Worm (Caenorhabditis elegans): ENCODE measurements around the gene ZK105.1.
A peak's percentile ranks its signal among the peaks of the same experiment; 100 is the strongest.

ZK105.1 gene

DNA sequence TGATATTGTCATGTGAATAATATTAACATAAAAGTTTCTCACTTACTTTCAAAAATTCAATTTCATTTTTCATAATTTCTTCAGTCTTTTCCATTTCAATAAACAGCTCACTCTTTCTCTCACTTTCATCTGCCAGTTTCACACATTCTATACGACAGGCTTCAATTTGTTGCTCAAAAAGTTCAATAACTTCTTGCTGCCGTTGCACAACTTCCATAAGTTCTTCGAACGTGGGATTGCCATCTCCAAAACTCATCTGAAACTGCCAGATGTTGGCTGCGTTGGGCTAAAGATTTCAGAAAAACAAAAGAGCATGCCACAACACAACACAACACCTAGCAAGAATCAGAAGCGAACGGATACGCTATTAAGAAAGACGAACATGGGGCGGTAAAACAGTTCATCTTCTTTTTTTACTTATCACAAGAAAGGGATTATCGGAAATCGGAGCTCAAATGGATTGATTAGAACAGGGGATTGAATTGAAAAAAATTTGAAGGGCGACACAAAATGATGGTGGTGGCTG lies 19.5 kb downstream of the ZK105.1 start (continued):
- TF ChIP-seq hrde-1 (tag; optimal IDR thresholded peaks at IDR 0.05; ENCODE audit: borderline replicate concordance) = peak; percentile 38
- peak; percentile 67; the same call in 1 of the 2 replicates for TF ChIP-seq hsf-1 (GFP tag; IDR thresholded peaks at IDR 0.05)
- no peak for TF ChIP-seq xnd-1 (tag; optimal IDR thresholded peaks at IDR 0.05)
- no peak for TF ChIP-seq nhr-27 (tag; optimal IDR thresholded peaks at IDR 0.05)
- TF ChIP-seq efl-1 (GFP tag; optimal IDR thresholded peaks at IDR 0.05) = no peak
- TF ChIP-seq lin-54 (GFP tag; optimal IDR thresholded peaks at IDR 0.05) = peak; percentile 26
- TF ChIP-seq ama-1 (optimal IDR thresholded peaks at IDR 0.05) = no peak
- peak in 1 of 2 experiments; percentile 43 for TF ChIP-seq ama-1 (GFP tag; optimal IDR thresholded peaks at IDR 0.05)
- peak; percentile 60; the same call in 1 of the 2 replicates for TF ChIP-seq ekl-4 (GFP tag; IDR thresholded peaks at IDR 0.05)

- TF ChIP-seq hmg-1.2 (GFP tag; IDR thresholded peaks at IDR 0.05) (peak; percentile 14; the same call in 1 of the 2 replicates), mcd-1 (GFP tag; IDR thresholded peaks at IDR 0.05) (0 out of 2 replicates have a peak, but pooled peaks have one; percentile 32), B0035.1 (tag; optimal IDR thresholded peaks at IDR 0.05) (no peak), lsl-1 (GFP tag; optimal IDR thresholded peaks at IDR 0.05) (no peak), D2030.7 (GFP tag; IDR thresholded peaks at IDR 0.05) (no peak), dpl-1 (GFP tag; optimal IDR thresholded peaks at IDR 0.05) (peak; percentile 62), lin-54 (GFP tag; optimal IDR thresholded peaks at IDR 0.05) (peak; percentile 91), madf-3 (GFP tag; IDR thresholded peaks at IDR 0.05) (peak; percentile 98), lin-35 (GFP tag; optimal IDR thresholded peaks at IDR 0.05) (peak in 1 of 3 experiments; percentile 86), efl-1 (GFP tag; optimal IDR thresholded peaks at IDR 0.05) (peak; percentile 82), attf-5 (GFP tag; optimal IDR thresholded peaks at IDR 0.05) (peak; percentile 16), let-607 (tag; optimal IDR thresholded peaks at IDR 0.05) (peak; percentile 79 to 82), cebp-1 (GFP tag; IDR thresholded peaks at IDR 0.05) (peak; percentile 69), cebp-1 (tag; optimal IDR thresholded peaks at IDR 0.05) (peak; percentile 94), F23B12.7 (tag; optimal IDR thresholded peaks at IDR 0.05; ENCODE audit: insufficient read depth) (peak; percentile 25), F33H1.4 (GFP tag; IDR thresholded peaks at IDR 0.05) (peak; percentile 14; the same call in 1 of the 2 replicates), ceh-27 (GFP tag; optimal IDR thresholded peaks at IDR 0.05) (peak; percentile 24)
These were observed 21.1 kb downstream of the ZK105.1 start, which contains the start of gene clic-1 for ce11 chrV:7734909-7735308. clic-1 (minus strand) TSS chrV:7734911.

DNA sequence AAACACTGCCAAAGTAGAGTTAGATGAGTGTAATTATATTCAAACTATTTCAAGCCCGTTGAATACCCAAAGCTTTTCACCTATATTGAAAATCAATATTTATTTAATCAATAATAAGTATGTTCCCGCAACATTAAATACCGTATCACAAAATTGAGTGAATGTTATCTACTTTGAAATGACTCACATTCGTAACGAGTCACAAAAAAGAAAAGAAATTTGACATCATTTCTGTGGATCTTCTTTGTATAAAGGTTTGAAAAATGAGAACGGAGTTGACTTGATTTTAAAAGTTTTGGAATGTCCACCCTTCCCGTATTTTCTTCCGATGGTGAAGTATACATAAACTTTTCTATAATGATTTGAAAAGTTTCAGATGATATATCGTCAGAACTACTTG lies 21.5 kb downstream of the ZK105.1 start, which contains the start of gene srr-10:
TSS of gene srr-10 (plus strand) at position 301 of the 400 bp plus-strand sequence.
- TF ChIP-seq zim-3 (tag; optimal IDR thresholded peaks at IDR 0.05) = no peak
- no peak for TF ChIP-seq ets-4 (GFP tag; optimal IDR thresholded peaks at IDR 0.05)
- TF ChIP-seq ceh-27 (GFP tag; optimal IDR thresholded peaks at IDR 0.05) = no peak
- TF ChIP-seq aptf-2 (GFP tag; conservative IDR thresholded peaks at IDR 0.05) = no peak
- no peak for TF ChIP-seq xnd-1 (tag; optimal IDR thresholded peaks at IDR 0.05)
- TF ChIP-seq lin-26 (GFP tag; IDR thresholded peaks at IDR 0.05) = no peak
- TF ChIP-seq sea-2 (GFP tag; IDR thresholded peaks at IDR 0.05) = no peak

DNA sequence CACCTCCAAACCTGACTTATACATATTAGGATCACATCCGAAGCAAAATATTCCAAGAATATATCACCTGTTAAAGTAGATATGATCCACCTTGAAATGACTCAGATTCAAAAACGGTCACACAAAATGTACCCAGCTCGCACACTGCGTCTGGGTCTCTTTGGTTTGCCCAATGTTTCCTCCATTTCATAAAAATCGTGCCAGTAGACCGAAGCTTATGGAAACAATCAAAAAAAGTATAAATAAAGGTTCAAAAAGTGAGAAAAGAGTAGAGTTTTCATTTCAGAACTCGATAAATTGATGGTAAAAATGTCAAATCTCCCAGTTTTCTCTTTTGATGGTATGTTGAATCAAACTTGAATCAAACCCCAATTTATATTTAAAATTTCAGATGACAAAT lies 23.9 kb downstream of the ZK105.1 start, which contains the start of gene srr-9:
TSS of gene srr-9 (plus strand) at position 301 of the 400 bp plus-strand sequence.
- TF ChIP-seq hmg-1.2 (GFP tag; IDR thresholded peaks at IDR 0.05) (0 out of 2 replicates have a peak, but pooled peaks have one; percentile 10), pbrm-1 (GFP tag; IDR thresholded peaks at IDR 0.05) (no peak)

ce11 chrV:7739949-7740348 lies 26.2 kb downstream of the ZK105.1 start:
- TF ChIP-seq ceh-27 (GFP tag; optimal IDR thresholded peaks at IDR 0.05) = no peak
- no peak for TF ChIP-seq unc-130 (GFP tag; optimal IDR thresholded peaks at IDR 0.05)
- no peak for TF ChIP-seq xnd-1 (tag; optimal IDR thresholded peaks at IDR 0.05)
- TF ChIP-seq pbrm-1 (GFP tag; IDR thresholded peaks at IDR 0.05) = no peak
- TF ChIP-seq dox-1 (GFP tag; IDR thresholded peaks at IDR 0.05) = no peak
- no peak for TF ChIP-seq lir-1 (GFP tag; conservative IDR thresholded peaks at IDR 0.05)
- TF ChIP-seq lsl-1 (GFP tag; optimal IDR thresholded peaks at IDR 0.05) = no peak
- no peak for TF ChIP-seq sptf-2 (GFP tag; optimal IDR thresholded peaks at IDR 0.05)
- no peak for TF ChIP-seq mxl-1 (tag; optimal IDR thresholded peaks at IDR 0.05)
- no peak for TF ChIP-seq repo-1 (tag; optimal IDR thresholded peaks at IDR 0.05)
- TF ChIP-seq egl-18 (GFP tag; IDR thresholded peaks at IDR 0.05) = no peak
- TF ChIP-seq ccch-3 (GFP tag; optimal IDR thresholded peaks at IDR 0.05) = no peak

All from whole organism, young adult.